Fruit fly (Drosophila melanogaster) whole organism, prepupa: ENCODE measurements around the gene CG31207.
A peak's percentile ranks its signal among the peaks of the same experiment; 100 is the strongest.

Experiments used
- Blimp-1 ChIP-seq: fragments of 200-800 bp; sonication (Bioruptor generic); optimal IDR thresholded peaks from 3 replicates; lab custom pipeline; 2017; ENCODE audit warnings: missing biosample characterization, missing genetic modification characterization, mild to moderate bottlenecking, moderate library complexity, missing genetic modification reagents
- CG10669 ChIP-seq: fragments of 200-800 bp; sonication (Bioruptor generic); optimal IDR thresholded peaks from 3 replicates; lab custom pipeline; 2018; ENCODE audit warnings: missing biosample characterization, mild to moderate bottlenecking, missing genetic modification characterization, moderate library complexity
- CG11294 ChIP-seq: fragments of 200-800 bp; sonication (Bioruptor generic); IDR thresholded peaks from 2 replicates; pipeline ENCODE4 v1.3.6; 2022; ENCODE audit warnings: missing biosample characterization, missing genetic modification characterization
- CG11762 ChIP-seq: fragments of 200-800 bp; sonication (Bioruptor generic); optimal IDR thresholded peaks from 3 replicates; lab custom pipeline; 2016; ENCODE audit warnings: missing biosample characterization, missing genetic modification characterization; ENCODE audit not compliant: insufficient read depth
- CG11902 ChIP-seq: fragments of 200-800 bp; sonication (Bioruptor generic); optimal IDR thresholded peaks from 3 replicates; lab custom pipeline; 2016; ENCODE audit warnings: missing biosample characterization, missing genetic modification characterization
- CG15336 ChIP-seq: fragments of 200-800 bp; sonication (Bioruptor generic); IDR thresholded peaks from 2 replicates; pipeline ENCODE4 v1.3.6; 2022; ENCODE audit warnings: missing biosample characterization, missing genetic modification characterization
- CG1621 ChIP-seq: fragments of 200-800 bp; sonication (Bioruptor generic); optimal IDR thresholded peaks from 3 replicates; lab custom pipeline; 2018; ENCODE audit warnings: missing biosample characterization, mild to moderate bottlenecking, missing genetic modification characterization
- CG16779 ChIP-seq: fragments of 200-800 bp; sonication (Bioruptor generic); optimal IDR thresholded peaks from 3 replicates; lab custom pipeline; 2017; ENCODE audit warnings: missing biosample characterization, mild to moderate bottlenecking, missing genetic modification characterization
- CG3032 ChIP-seq: fragments of 200-800 bp; optimal IDR thresholded peaks from 2 replicates; lab custom pipeline; 2019; ENCODE audit warnings: missing biosample characterization, mild to moderate bottlenecking, missing genetic modification characterization, moderate library complexity
- CG32006 ChIP-seq: fragments of 200-800 bp; sonication (Bioruptor generic); optimal IDR thresholded peaks from 3 replicates; lab custom pipeline; 2017; ENCODE audit warnings: missing biosample characterization, mild to moderate bottlenecking, missing genetic modification characterization
- CG34406 ChIP-seq: fragments of 200-800 bp; sonication (Bioruptor generic); optimal IDR thresholded peaks from 3 replicates; lab custom pipeline; 2016; ENCODE audit warnings: missing biosample characterization, missing genetic modification characterization
- CG4318 ChIP-seq: fragments of 200-800 bp; sonication (Bioruptor generic); optimal IDR thresholded peaks from 3 replicates; lab custom pipeline; 2017; ENCODE audit warnings: missing biosample characterization, mild to moderate bottlenecking, missing genetic modification characterization
- CG6276 ChIP-seq: fragments of 200-800 bp; sonication (Bioruptor generic); optimal IDR thresholded peaks from 2 replicates; lab custom pipeline; 2017; ENCODE audit warnings: missing biosample characterization, mild to moderate bottlenecking, missing genetic modification characterization
- CG6792 ChIP-seq: fragments of 200-800 bp; sonication (Bioruptor generic); optimal IDR thresholded peaks from 3 replicates; lab custom pipeline; 2016; ENCODE audit warnings: missing biosample characterization, missing genetic modification characterization
- CG6808 ChIP-seq: fragments of 200-800 bp; sonication (Bioruptor generic); optimal IDR thresholded peaks from 3 replicates; lab custom pipeline; 2017; ENCODE audit warnings: missing biosample characterization, missing genetic modification characterization, mild to moderate bottlenecking, moderate library complexity, missing genetic modification reagents
- CG6854 ChIP-seq: fragments of 200-800 bp; sonication (Bioruptor generic); optimal IDR thresholded peaks from 2 replicates; lab custom pipeline; 2017; ENCODE audit warnings: missing biosample characterization, mild to moderate bottlenecking, missing genetic modification characterization
- CG7368 ChIP-seq: fragments of 200-800 bp; sonication (Bioruptor generic); optimal IDR thresholded peaks from 3 replicates; lab custom pipeline; 2016; ENCODE audit warnings: missing biosample characterization, missing genetic modification characterization
- CG8119 ChIP-seq: fragments of 200-800 bp; sonication (Bioruptor generic); IDR thresholded peaks from 3 replicates; pipeline ENCODE4 v1.3.6; 2022; ENCODE audit warnings: missing biosample characterization, missing genetic modification characterization
- CG9139 ChIP-seq: fragments of 200-800 bp; sonication (Bioruptor generic); optimal IDR thresholded peaks from 3 replicates; lab custom pipeline; 2017; ENCODE audit warnings: missing biosample characterization, mild to moderate bottlenecking, missing genetic modification characterization
- Eip75B ChIP-seq: fragments of 200-800 bp; sonication (Bioruptor generic); optimal IDR thresholded peaks from 3 replicates; lab custom pipeline; 2016; ENCODE audit warnings: missing biosample characterization, missing genetic modification characterization
- Eip78C ChIP-seq: fragments of 200-800 bp; sonication (Bioruptor generic); peaks from one replicate; lab custom pipeline; 2016; ENCODE audit warnings: missing biosample characterization, missing genetic modification characterization
- Ets21C ChIP-seq: fragments of 200-800 bp; sonication (Bioruptor generic); optimal IDR thresholded peaks from 3 replicates; lab custom pipeline; 2016; ENCODE audit warnings: missing biosample characterization, missing genetic modification characterization
- Ets96B ChIP-seq: fragments of 200-800 bp; optimal IDR thresholded peaks from 2 replicates; lab custom pipeline; 2019; ENCODE audit warnings: missing biosample characterization, mild to moderate bottlenecking, missing genetic modification characterization, moderate library complexity
- Gug ChIP-seq: fragments of 200-800 bp; sonication (Bioruptor generic); IDR thresholded peaks from 2 replicates; pipeline ENCODE4 v1.3.6; 2022; ENCODE audit warnings: missing biosample characterization, missing genetic modification characterization
- Hr38 ChIP-seq: sonication (Bioruptor generic); optimal IDR thresholded peaks from 2 replicates; lab custom pipeline; 2016; ENCODE audit warnings: missing biosample characterization, missing genetic modification characterization
- Hr4 ChIP-seq: fragments of 200-800 bp; sonication (Bioruptor generic); optimal IDR thresholded peaks from 3 replicates; lab custom pipeline; 2016; ENCODE audit warnings: missing biosample characterization, missing genetic modification characterization
- Lpt ChIP-seq: fragments of 200-800 bp; sonication (Bioruptor generic); optimal IDR thresholded peaks from 3 replicates; lab custom pipeline; 2016; ENCODE audit warnings: missing biosample characterization, missing genetic modification characterization
- Met ChIP-seq: fragments of 200-800 bp; sonication (Bioruptor generic); optimal IDR thresholded peaks from 3 replicates; lab custom pipeline; 2016; ENCODE audit warnings: missing biosample characterization, missing genetic modification characterization
- OdsH ChIP-seq: fragments of 200-800 bp; sonication (Bioruptor generic); optimal IDR thresholded peaks from 3 replicates; lab custom pipeline; 2016; ENCODE audit warnings: missing biosample characterization, missing genetic modification characterization
- Smox ChIP-seq: fragments of 200-800 bp; sonication (Bioruptor generic); optimal IDR thresholded peaks from 3 replicates; lab custom pipeline; 2016; ENCODE audit warnings: missing biosample characterization, missing genetic modification characterization
- Sox102F ChIP-seq: fragments of 200-800 bp; sonication (Bioruptor generic); optimal IDR thresholded peaks from 2 replicates; lab custom pipeline; 2016; ENCODE audit warnings: missing biosample characterization, mild to moderate bottlenecking, missing genetic modification characterization
- Sox14 ChIP-seq: fragments of 200-800 bp; sonication (Bioruptor generic); optimal IDR thresholded peaks from 3 replicates; lab custom pipeline; 2016; ENCODE audit warnings: missing biosample characterization, missing genetic modification characterization
- Sox15 ChIP-seq: fragments of 200-800 bp; sonication (Bioruptor generic); optimal IDR thresholded peaks from 3 replicates; lab custom pipeline; 2016; ENCODE audit warnings: missing biosample characterization, missing genetic modification characterization
- achi ChIP-seq: fragments of 200-800 bp; sonication (Bioruptor generic); optimal IDR thresholded peaks from 3 replicates; lab custom pipeline; 2016; ENCODE audit warnings: missing biosample characterization, missing genetic modification characterization
- acj6 ChIP-seq: fragments of 200-800 bp; sonication (Bioruptor generic); optimal IDR thresholded peaks from 3 replicates; lab custom pipeline; 2016; ENCODE audit warnings: missing biosample characterization, missing genetic modification characterization
- cyc ChIP-seq: fragments of 200-800 bp; sonication (Bioruptor generic); optimal IDR thresholded peaks from 3 replicates; lab custom pipeline; 2016; ENCODE audit warnings: missing biosample characterization, missing genetic modification characterization
- dac ChIP-seq: fragments of 200-800 bp; sonication (Bioruptor generic); optimal IDR thresholded peaks from 2 replicates; lab custom pipeline; 2017; ENCODE audit warnings: missing biosample characterization, mild to moderate bottlenecking, missing genetic modification characterization
- dsx ChIP-seq: fragments of 200-800 bp; optimal IDR thresholded peaks from 3 replicates; lab custom pipeline; 2019; ENCODE audit warnings: missing biosample characterization, mild to moderate bottlenecking, missing genetic modification characterization, moderate library complexity; ENCODE audit not compliant: poor library complexity, severe bottlenecking
- eg ChIP-seq: fragments of 200-800 bp; sonication (Bioruptor generic); IDR thresholded peaks from 3 replicates; pipeline ENCODE4 v1.3.6; 2022; ENCODE audit warnings: missing biosample characterization, missing genetic modification characterization
- esn ChIP-seq: fragments of 200-800 bp; sonication (Bioruptor generic); optimal IDR thresholded peaks from 2 replicates; lab custom pipeline; 2016; ENCODE audit warnings: missing biosample characterization, mild to moderate bottlenecking, missing genetic modification characterization, moderate library complexity
- fd59A ChIP-seq: fragments of 200-800 bp; sonication (Bioruptor generic); optimal IDR thresholded peaks from 2 replicates; lab custom pipeline; 2017; ENCODE audit warnings: missing biosample characterization, mild to moderate bottlenecking, missing genetic modification characterization, missing genetic modification reagents
- fd85E ChIP-seq: fragments of 200-800 bp; sonication (Bioruptor generic); optimal IDR thresholded peaks from 3 replicates; lab custom pipeline; 2016; ENCODE audit warnings: missing biosample characterization, missing genetic modification characterization
- fkh ChIP-seq: fragments of 200-800 bp; sonication (Bioruptor generic); optimal IDR thresholded peaks from 3 replicates; lab custom pipeline; 2017; ENCODE audit warnings: missing biosample characterization, mild to moderate bottlenecking, missing genetic modification characterization, moderate library complexity
- lz ChIP-seq: fragments of 200-800 bp; sonication (Bioruptor generic); optimal IDR thresholded peaks from 3 replicates; lab custom pipeline; 2016; ENCODE audit warnings: missing biosample characterization, missing genetic modification characterization
- net ChIP-seq: fragments of 200-800 bp; sonication (Bioruptor generic); optimal IDR thresholded peaks from 3 replicates; lab custom pipeline; 2016; ENCODE audit warnings: missing biosample characterization, missing genetic modification characterization
- pdm3 ChIP-seq: fragments of 200-800 bp; sonication (Bioruptor generic); optimal IDR thresholded peaks from 3 replicates; lab custom pipeline; 2016; ENCODE audit warnings: missing biosample characterization, missing genetic modification characterization
- spab ChIP-seq: fragments of 200-800 bp; sonication (Bioruptor generic); optimal IDR thresholded peaks from 2 replicates; lab custom pipeline; 2017; ENCODE audit warnings: missing biosample characterization, mild to moderate bottlenecking, missing genetic modification characterization, missing genetic modification reagents
- ss ChIP-seq, 2 experiments: fragments of 200-800 bp; sonication (Bioruptor generic); optimal IDR thresholded peaks; 2 replicates in 1 of 2; 3 replicates in 1 of 2; lab custom pipeline; 2017 to 2018; ENCODE audit warnings: mild to moderate bottlenecking in 2 of 2, missing biosample characterization in 2 of 2, missing genetic modification characterization in 2 of 2, moderate library complexity in 1 of 2
- svp ChIP-seq: fragments of 200-800 bp; sonication (Bioruptor generic); peaks from one replicate; lab custom pipeline; 2016; ENCODE audit warnings: missing biosample characterization, missing genetic modification characterization
- topi ChIP-seq: fragments of 200-800 bp; sonication (Bioruptor generic); optimal IDR thresholded peaks from 3 replicates; lab custom pipeline; 2016; ENCODE audit warnings: missing biosample characterization, missing genetic modification characterization
- vri ChIP-seq: fragments of 200-800 bp; sonication (Bioruptor generic); optimal IDR thresholded peaks from 3 replicates; lab custom pipeline; 2016; ENCODE audit warnings: missing biosample characterization, mild to moderate bottlenecking, missing genetic modification characterization

The CG31207 gene

dm6 chr3R:21060430-21061245 lies 13.8 kb upstream of the CG31207 start, which contains the start of gene Mvl:
TSS of gene Mvl (minus strand) at chr3R:21060800.
- no peak for TF ChIP-seq CG6792 (GFP tag; lab: Kevin White, UChicago)
- peak; percentile 68 for TF ChIP-seq svp
- TF ChIP-seq Hr4 = no peak
- no peak for TF ChIP-seq acj6 (GFP tag; lab: Kevin White, UChicago)
- no peak for TF ChIP-seq Blimp-1
- TF ChIP-seq Ets96B = no peak
- TF ChIP-seq dsx (GFP tag; lab: Kevin White, UChicago) = no peak
- no peak for TF ChIP-seq ss (GFP tag; optimal IDR thresholded peaks at IDR 0.05; lab: Kevin White, UChicago)
- no peak for TF ChIP-seq Smox (GFP tag; lab: Kevin White, UChicago)
- no peak for TF ChIP-seq CG6854
- TF ChIP-seq dac (GFP tag; lab: Kevin White, UChicago) = no peak
- no peak for TF ChIP-seq Sox102F (GFP tag; lab: Kevin White, UChicago)
- no peak for TF ChIP-seq eg (GFP tag; lab: Robert Waterston, UW)
- no peak for TF ChIP-seq CG4318 (GFP tag; lab: Kevin White, UChicago)
- TF ChIP-seq CG34406 (GFP tag; lab: Kevin White, UChicago) = no peak
- no peak for TF ChIP-seq CG32006 (GFP tag; lab: Kevin White, UChicago)
- TF ChIP-seq achi (GFP tag; lab: Kevin White, UChicago) = peak; percentile 24
- TF ChIP-seq fd85E (GFP tag; lab: Kevin White, UChicago) = no peak
- no peak for TF ChIP-seq CG16779 (tag; lab: Kevin White, UChicago)
- TF ChIP-seq esn (GFP tag; lab: Kevin White, UChicago) = no peak
- no peak for TF ChIP-seq pdm3 (GFP tag; lab: Kevin White, UChicago)
- no peak for TF ChIP-seq CG11902 (GFP tag; lab: Kevin White, UChicago)
- TF ChIP-seq Hr38 (GFP tag; lab: Kevin White, UChicago) = no peak
- TF ChIP-seq spab (GFP tag; lab: Kevin White, UChicago) = no peak
- peak; percentile 25 for TF ChIP-seq CG1621 (tag; lab: Kevin White, UChicago)
- peak; percentile 9 for TF ChIP-seq vri (GFP tag; lab: Kevin White, UChicago)
- no peak for TF ChIP-seq Gug (GFP tag; lab: Robert Waterston, UW)
- no peak for TF ChIP-seq CG9139 (GFP tag; lab: Kevin White, UChicago)
- TF ChIP-seq CG10669 (GFP tag; lab: Kevin White, UChicago) = no peak
- TF ChIP-seq Met = no peak
- TF ChIP-seq CG11762 (GFP tag; lab: Kevin White, UChicago) = no peak
- no peak for TF ChIP-seq CG11294 (GFP tag; lab: Robert Waterston, UW)
- TF ChIP-seq Eip75B (GFP tag; lab: Kevin White, UChicago) = no peak
- no peak for TF ChIP-seq CG6808 (GFP tag; lab: Kevin White, UChicago)
- no peak for TF ChIP-seq OdsH (GFP tag; lab: Kevin White, UChicago)
- peak; percentile 51 for TF ChIP-seq Sox14 (GFP tag; lab: Kevin White, UChicago)
- TF ChIP-seq net (GFP tag; lab: Kevin White, UChicago) = no peak
- peak; percentile 78 for TF ChIP-seq Eip78C (GFP tag; lab: Kevin White, UChicago)
- no peak for TF ChIP-seq CG7368 (GFP tag; lab: Kevin White, UChicago)
- TF ChIP-seq fd59A (GFP tag; lab: Kevin White, UChicago) = no peak
- no peak; the same call in 1 of the 2 replicates for TF ChIP-seq CG15336 (GFP tag; lab: Robert Waterston, UW)
- no peak for TF ChIP-seq cyc (GFP tag; lab: Kevin White, UChicago)
- TF ChIP-seq lz (GFP tag; lab: Kevin White, UChicago) = no peak
- TF ChIP-seq CG3032 (tag; lab: Kevin White, UChicago) = peak; percentile 6
- TF ChIP-seq CG8119 (GFP tag; lab: Robert Waterston, UW) = no peak
- TF ChIP-seq Lpt (GFP tag; lab: Kevin White, UChicago) = no peak
- TF ChIP-seq fkh (GFP tag; lab: Kevin White, UChicago) = no peak
- TF ChIP-seq CG6276 (GFP tag; lab: Kevin White, UChicago) = no peak
- no peak for TF ChIP-seq Ets21C (GFP tag; lab: Kevin White, UChicago)
- TF ChIP-seq topi = no peak
- TF ChIP-seq Sox15 = no peak
